Worm (Caenorhabditis elegans): ENCODE measurements around the gene msp-142.
A peak's percentile ranks its signal among the peaks of the same experiment; 100 is the strongest.

DNA sequence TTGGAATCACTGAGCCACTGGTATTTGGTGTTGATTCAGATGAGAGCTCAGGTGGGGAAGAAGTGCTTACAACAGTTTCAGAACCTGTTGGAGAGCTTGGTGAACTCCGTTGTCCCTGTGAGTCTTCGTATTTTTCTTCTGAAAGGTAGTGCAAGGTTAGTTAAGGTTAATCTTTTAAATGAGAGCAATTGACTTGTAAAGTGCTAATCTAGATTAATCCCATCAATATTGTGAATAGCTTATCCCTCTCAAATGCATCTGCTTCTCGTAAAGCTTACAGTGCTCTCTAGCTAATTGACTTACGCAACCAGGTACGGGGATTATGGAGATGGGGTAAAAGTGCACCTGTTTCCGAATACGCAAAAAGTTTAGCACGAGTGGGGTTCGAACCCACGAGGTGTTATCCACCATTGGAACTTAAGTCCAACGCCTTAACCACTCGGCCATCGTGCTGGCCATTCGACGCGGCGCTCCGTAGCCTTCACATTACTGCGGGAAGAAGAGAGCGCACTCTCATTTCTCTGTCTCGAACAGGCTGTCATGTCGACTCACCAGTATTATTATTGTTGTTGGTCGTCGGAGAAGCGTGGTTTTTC is 25.1 kb upstream of the msp-142 start:
- TF ChIP-seq ceh-45 (GFP tag; IDR thresholded peaks at IDR 0.05) (0 out of 2 replicates have a peak, but pooled peaks have one; percentile 20), ama-1 (optimal IDR thresholded peaks at IDR 0.05) (no peak), hlh-15 (tag; optimal IDR thresholded peaks at IDR 0.05) (no peak), nhr-11 (tag; optimal IDR thresholded peaks at IDR 0.05) (no peak), nhr-232 (tag; optimal IDR thresholded peaks at IDR 0.05) (peak; percentile 44), zip-5 (tag; optimal IDR thresholded peaks at IDR 0.05) (peak; percentile 30), tbx-2 (tag; optimal IDR thresholded peaks at IDR 0.05) (peak; percentile 48), fkh-10 (GFP tag; optimal IDR thresholded peaks at IDR 0.05) (no peak), ahr-1 (tag; optimal IDR thresholded peaks at IDR 0.05) (no peak), pag-3 (tag; optimal IDR thresholded peaks at IDR 0.05; ENCODE audit: borderline replicate concordance) (no peak), unc-86 (tag; optimal IDR thresholded peaks at IDR 0.05) (no peak), F13H6.1 (tag; optimal IDR thresholded peaks at IDR 0.05) (no peak), syd-9 (tag; optimal IDR thresholded peaks at IDR 0.05) (peak; percentile 35)

Measured in whole organism, late embryonic.